Fruit fly (Drosophila melanogaster): ENCODE measurements around the gene CG7272.

DNA sequence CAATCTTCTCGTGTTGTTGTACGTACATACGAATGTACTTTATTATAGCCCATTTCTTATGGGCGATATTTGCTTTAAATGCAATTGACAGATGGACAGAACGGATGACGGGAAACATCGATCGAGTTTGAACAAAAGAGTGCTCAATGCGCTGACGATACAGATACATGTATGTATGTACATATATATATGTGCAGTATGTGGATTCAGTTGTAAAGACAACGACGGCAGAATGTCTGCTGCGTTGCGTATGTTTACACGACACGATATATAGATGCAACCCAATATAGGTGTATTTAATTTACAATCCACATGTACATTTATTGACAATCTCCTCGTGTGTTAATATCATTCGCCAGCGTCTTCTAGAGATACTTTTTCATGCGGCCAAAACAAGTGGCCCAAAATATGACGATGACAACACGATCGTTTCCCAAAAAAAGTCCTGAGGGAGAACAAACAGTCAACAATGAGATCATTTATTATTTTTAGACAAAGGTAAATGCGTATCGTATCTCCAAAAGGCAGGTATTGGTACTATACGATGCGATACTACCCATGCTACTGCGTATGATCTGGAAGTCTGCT is 30.0 kb downstream of the CG7272 start:
- TF ChIP-seq psq (optimal IDR thresholded peaks at IDR 0.05) (no peak), CG8478 (optimal IDR thresholded peaks at IDR 0.05) (no peak), Dll (optimal IDR thresholded peaks at IDR 0.05) (no peak), pan (optimal IDR thresholded peaks at IDR 0.05) (no peak), usp (GFP tag; optimal IDR thresholded peaks at IDR 0.05) (no peak), EcR (GFP tag; optimal IDR thresholded peaks at IDR 0.05) (no peak)

All from whole organism.